Worm (Caenorhabditis elegans) whole organism, young adult: ENCODE data around the gene vha-3.
A peak's percentile ranks its signal among the peaks of the same experiment; 100 is the strongest.

Experiments used
- B0261.1 ChIP-seq: sonication (generic microtip); optimal IDR thresholded peaks from 2 replicates; lab custom pipeline; 2016; ENCODE audit warnings: mild to moderate bottlenecking, missing genetic modification characterization, moderate library complexity, missing compliant biosample characterization
- C06A6.2 ChIP-seq: fragments of 200-800 bp; sonication (Bioruptor generic); conservative IDR thresholded peaks from 2 replicates; pipeline ENCODE4 v1.3.6; 2022; ENCODE audit warnings: missing genetic modification characterization, missing compliant biosample characterization
- D2030.7 ChIP-seq: fragments of 200-800 bp; sonication (Bioruptor generic); IDR thresholded peaks from 2 replicates; pipeline ENCODE4 v1.3.6; 2022; ENCODE audit warnings: missing genetic modification reagents, missing genetic modification characterization, missing compliant biosample characterization
- F10E7.11 ChIP-seq: sonication (generic microtip); optimal IDR thresholded peaks from 2 replicates; lab custom pipeline; 2017; ENCODE audit warnings: mild to moderate bottlenecking, missing genetic modification characterization, moderate library complexity, missing compliant biosample characterization
- F22D6.2 ChIP-seq: sonication (generic microtip); optimal IDR thresholded peaks from 2 replicates; lab custom pipeline; 2016; ENCODE audit warnings: mild to moderate bottlenecking, missing genetic modification characterization, missing compliant biosample characterization
- F33H1.4 ChIP-seq: fragments of 200-800 bp; sonication (Bioruptor generic); IDR thresholded peaks from 2 replicates; pipeline ENCODE4 v1.3.6; 2022; ENCODE audit warnings: missing genetic modification reagents, missing genetic modification characterization, missing compliant biosample characterization
- F39B2.1 ChIP-seq: fragments of 200-800 bp; sonication (Bioruptor generic); IDR thresholded peaks from 2 replicates; pipeline ENCODE4 v1.3.6; 2022; ENCODE audit warnings: missing genetic modification reagents, missing genetic modification characterization, missing compliant biosample characterization
- F49E8.2 ChIP-seq: sonication (generic microtip); optimal IDR thresholded peaks from 3 replicates; lab custom pipeline; 2017; ENCODE audit warnings: missing genetic modification characterization, mild to moderate bottlenecking, missing compliant biosample characterization, antibody characterized with exemption, moderate library complexity; ENCODE audit not compliant: insufficient read depth
- F57A8.1 ChIP-seq: fragments of 200-800 bp; sonication (Bioruptor generic); optimal IDR thresholded peaks from 2 replicates; lab custom pipeline; 2018; ENCODE audit warnings: mild to moderate bottlenecking, missing genetic modification characterization, moderate library complexity, missing compliant biosample characterization
- K11D2.4 ChIP-seq: fragments of 200-800 bp; sonication (Bioruptor generic); IDR thresholded peaks from 2 replicates; pipeline ENCODE4 v1.3.6; 2022; ENCODE audit warnings: missing genetic modification reagents, missing genetic modification characterization, missing compliant biosample characterization
- akir-1 ChIP-seq: fragments of 200-800 bp; sonication (Bioruptor generic); optimal IDR thresholded peaks from 2 replicates; lab custom pipeline; 2018; ENCODE audit warnings: mild to moderate bottlenecking, missing genetic modification characterization, moderate library complexity, missing compliant biosample characterization
- atf-7 ChIP-seq: sonication (generic microtip); optimal IDR thresholded peaks from 2 replicates; lab custom pipeline; 2017; ENCODE audit warnings: mild to moderate bottlenecking, missing genetic modification characterization, missing compliant biosample characterization
- ccch-3 ChIP-seq: fragments of 200-800 bp; sonication (Bioruptor generic); optimal IDR thresholded peaks from 2 replicates; lab custom pipeline; 2018; ENCODE audit warnings: mild to moderate bottlenecking, missing genetic modification characterization, missing compliant biosample characterization
- ceh-100 ChIP-seq: fragments of 200-800 bp; sonication (Bioruptor generic); IDR thresholded peaks from 2 replicates; pipeline ENCODE4 v1.3.6; 2022; ENCODE audit warnings: missing genetic modification reagents, missing genetic modification characterization, missing compliant biosample characterization
- ceh-79 ChIP-seq: sonication (generic microtip); optimal IDR thresholded peaks from 2 replicates; lab custom pipeline; 2017; ENCODE audit warnings: mild to moderate bottlenecking, missing genetic modification characterization, missing compliant biosample characterization
- die-1 ChIP-seq: sonication (generic microtip); optimal IDR thresholded peaks from 2 replicates; lab custom pipeline; 2016; ENCODE audit warnings: missing genotype, mild to moderate bottlenecking, missing genetic modification characterization, missing compliant biosample characterization
- dox-1 ChIP-seq: fragments of 200-800 bp; sonication (Bioruptor generic); IDR thresholded peaks from 2 replicates; pipeline ENCODE4 v1.3.6; 2022; ENCODE audit warnings: missing genetic modification reagents, missing genetic modification characterization, missing compliant biosample characterization
- egl-18 ChIP-seq: fragments of 200-800 bp; sonication (Bioruptor generic); IDR thresholded peaks from 2 replicates; pipeline ENCODE4 v1.3.6; 2022; ENCODE audit warnings: missing genetic modification reagents, missing genetic modification characterization, missing compliant biosample characterization
- egl-44 ChIP-seq: fragments of 200-800 bp; sonication (Bioruptor generic); IDR thresholded peaks from 2 replicates; pipeline ENCODE4 v1.3.6; 2022; ENCODE audit warnings: missing genetic modification reagents, missing genetic modification characterization, missing compliant biosample characterization
- ets-4 ChIP-seq: fragments of 200-800 bp; sonication (Bioruptor generic); optimal IDR thresholded peaks from 2 replicates; lab custom pipeline; 2018; ENCODE audit warnings: mild to moderate bottlenecking, missing genetic modification characterization, missing compliant biosample characterization
- gei-17 ChIP-seq: fragments of 200-800 bp; sonication (Bioruptor generic); optimal IDR thresholded peaks from 2 replicates; lab custom pipeline; 2018; ENCODE audit warnings: mild to moderate bottlenecking, missing genetic modification characterization, missing compliant biosample characterization
- him-1 ChIP-seq: sonication (generic microtip); optimal IDR thresholded peaks from 2 replicates; lab custom pipeline; 2016; ENCODE audit warnings: missing genotype, missing genetic modification reagents, missing genetic modification characterization, missing compliant biosample characterization
- hlh-26 ChIP-seq: fragments of 200-800 bp; sonication (Bioruptor generic); conservative IDR thresholded peaks from 2 replicates; pipeline ENCODE4 v1.3.6; 2022; ENCODE audit warnings: missing genetic modification reagents, missing genetic modification characterization, missing compliant biosample characterization
- hrde-1 ChIP-seq: sonication (generic microtip); optimal IDR thresholded peaks from 2 replicates; lab custom pipeline; 2016; ENCODE audit warnings: missing genetic modification characterization, mild to moderate bottlenecking, missing compliant biosample characterization, moderate library complexity, missing genotype, missing genetic modification reagents, borderline replicate concordance
- hsf-1 ChIP-seq: fragments of 200-800 bp; sonication (Bioruptor generic); IDR thresholded peaks from 2 replicates; pipeline ENCODE4 v1.3.6; 2022; ENCODE audit warnings: missing genetic modification reagents, missing genetic modification characterization, missing compliant biosample characterization
- lag-1 ChIP-seq: fragments of 200-800 bp; sonication (Bioruptor generic); IDR thresholded peaks from 2 replicates; pipeline ENCODE4 v1.3.6; 2022; ENCODE audit warnings: missing genetic modification reagents, missing genetic modification characterization, missing compliant biosample characterization
- let-526 ChIP-seq: fragments of 200-800 bp; sonication (Bioruptor generic); IDR thresholded peaks from 2 replicates; pipeline ENCODE4 v1.3.6; 2022; ENCODE audit warnings: missing genetic modification reagents, missing genetic modification characterization, missing compliant biosample characterization
- lir-1 ChIP-seq: fragments of 200-800 bp; sonication (Bioruptor generic); conservative IDR thresholded peaks from 2 replicates; pipeline ENCODE4 v1.3.6; 2022; ENCODE audit warnings: missing genetic modification reagents, missing genetic modification characterization, missing compliant biosample characterization
- lsy-27 ChIP-seq: sonication (generic microtip); optimal IDR thresholded peaks from 2 replicates; lab custom pipeline; 2017; ENCODE audit warnings: missing genetic modification characterization, mild to moderate bottlenecking, missing compliant biosample characterization, antibody characterized with exemption, missing genotype, borderline replicate concordance; ENCODE audit not compliant: insufficient read depth
- madf-10 ChIP-seq: sonication (generic microtip); optimal IDR thresholded peaks from 2 replicates; lab custom pipeline; 2016; ENCODE audit warnings: mild to moderate bottlenecking, missing genetic modification characterization, missing compliant biosample characterization
- nfya-2 ChIP-seq: fragments of 200-800 bp; sonication (Bioruptor generic); IDR thresholded peaks from 2 replicates; pipeline ENCODE4 v1.3.6; 2022; ENCODE audit warnings: missing genetic modification reagents, missing genetic modification characterization, missing compliant biosample characterization
- nfyb-1 ChIP-seq: fragments of 200-800 bp; sonication (Bioruptor generic); IDR thresholded peaks from 2 replicates; pipeline ENCODE4 v1.3.6; 2022; ENCODE audit warnings: missing genetic modification reagents, missing genetic modification characterization, missing compliant biosample characterization
- nhr-179 ChIP-seq: sonication (generic microtip); optimal IDR thresholded peaks from 2 replicates; lab custom pipeline; 2016; ENCODE audit warnings: mild to moderate bottlenecking, missing genetic modification characterization, missing compliant biosample characterization
- nhr-27 ChIP-seq: fragments of 200-800 bp; sonication (Bioruptor generic); optimal IDR thresholded peaks from 2 replicates; lab custom pipeline; 2018; ENCODE audit warnings: mild to moderate bottlenecking, missing genetic modification characterization, moderate library complexity, missing compliant biosample characterization
- nhr-80 ChIP-seq: sonication (generic microtip); optimal IDR thresholded peaks from 2 replicates; lab custom pipeline; 2016; ENCODE audit warnings: missing genetic modification characterization, missing compliant biosample characterization
- snpc-1.1 ChIP-seq: sonication (generic microtip); optimal IDR thresholded peaks from 2 replicates; lab custom pipeline; 2017; ENCODE audit warnings: missing genetic modification characterization, mild to moderate bottlenecking, missing compliant biosample characterization, antibody characterized with exemption, moderate library complexity, missing genotype, missing genetic modification reagents; ENCODE audit not compliant: insufficient read depth
- snpc-1.3 ChIP-seq: sonication (generic microtip); optimal IDR thresholded peaks from 2 replicates; lab custom pipeline; 2017; ENCODE audit warnings: missing genetic modification characterization, mild to moderate bottlenecking, missing compliant biosample characterization, antibody characterized with exemption, moderate library complexity, missing genotype, missing genetic modification reagents; ENCODE audit not compliant: insufficient read depth
- snpc-4 ChIP-seq, 5 experiments: fragments of 150-350 bp in 1 of 5; sonication (generic microtip) in 4 of 5; optimal IDR thresholded peaks; 2 replicates each; lab custom pipeline; 2014 to 2018; ENCODE audit warnings: missing genetic modification characterization in 5 of 5, missing biosample characterization in 3 of 5, antibody characterized with exemption in 2 of 5, mild to moderate bottlenecking in 2 of 5, missing compliant biosample characterization in 2 of 5, missing genotype in 2 of 5, moderate library complexity in 2 of 5, missing genetic modification reagents in 1 of 5
- tlf-1 ChIP-seq: fragments of 200-800 bp; sonication (Bioruptor generic); optimal IDR thresholded peaks from 2 replicates; lab custom pipeline; 2018; ENCODE audit warnings: mild to moderate bottlenecking, missing genetic modification characterization, missing compliant biosample characterization
- unc-62 ChIP-seq: fragments of 150-350 bp; optimal IDR thresholded peaks from 2 replicates; lab custom pipeline; 2014; ENCODE audit warnings: missing biosample characterization, missing genetic modification reagents, missing genetic modification characterization
- xnd-1 ChIP-seq: sonication (generic microtip); optimal IDR thresholded peaks from 2 replicates; lab custom pipeline; 2016; ENCODE audit warnings: missing genotype, missing genetic modification reagents, missing genetic modification characterization, missing compliant biosample characterization
- zfh-2 ChIP-seq: fragments of 200-800 bp; sonication (Bioruptor generic); conservative IDR thresholded peaks from 2 replicates; pipeline ENCODE4 v1.3.6; 2022; ENCODE audit warnings: missing genetic modification reagents, missing genetic modification characterization, missing compliant biosample characterization
- ztf-3 ChIP-seq: fragments of 200-800 bp; sonication (Bioruptor generic); optimal IDR thresholded peaks from 2 replicates; lab custom pipeline; 2018; ENCODE audit warnings: mild to moderate bottlenecking, missing genetic modification characterization, missing compliant biosample characterization
- ztf-6 ChIP-seq: fragments of 200-800 bp; sonication (Bioruptor generic); IDR thresholded peaks from 2 replicates; pipeline ENCODE4 v1.3.6; 2022; ENCODE audit warnings: missing genetic modification reagents, missing genetic modification characterization, missing compliant biosample characterization

vha-3 gene

ce11 chrIV:2292119-2292518, 23.6 kb downstream of the vha-3 start (continued):
- TF ChIP-seq D2030.7 (no peak), F22D6.2 (tag; lab: Kevin White, UChicago) (no peak)
- TF ChIP-seq, all 124 proteins: peak for 0

DNA sequence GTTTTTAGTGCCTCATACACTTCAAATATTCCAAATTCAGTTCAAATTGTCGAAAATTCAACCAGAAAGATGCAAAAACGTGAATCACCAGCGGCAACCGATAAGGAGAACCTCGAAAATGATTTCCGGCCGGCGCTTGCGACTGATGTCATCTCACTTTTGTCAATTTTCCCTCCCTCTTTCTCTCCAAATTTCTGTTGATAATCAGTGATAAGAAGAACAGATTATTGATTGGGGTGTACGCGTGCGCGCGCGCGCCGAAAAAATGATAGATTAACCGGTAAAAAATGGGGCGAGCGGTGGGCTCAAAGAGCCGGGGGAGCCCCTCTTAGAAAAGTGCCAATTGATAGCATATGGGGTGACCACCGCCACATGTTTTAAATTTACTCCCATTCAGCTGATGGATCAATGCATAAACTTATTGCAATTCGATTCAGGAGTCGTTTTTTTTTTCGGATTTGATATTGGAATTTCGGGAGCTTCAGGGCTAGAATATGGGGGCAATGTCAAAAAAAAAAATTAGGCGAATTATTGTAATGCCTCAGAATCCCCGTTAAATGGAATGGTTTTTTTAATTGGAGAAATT, 31.2 kb downstream of the vha-3 start:
- TF ChIP-seq F10E7.11 (tag; lab: Kevin White, UChicago) (no peak), F22D6.2 (tag; lab: Kevin White, UChicago) (no peak), B0261.1 (tag; lab: Kevin White, UChicago) (no peak), xnd-1 (no peak), tlf-1 (GFP tag; lab: Kevin White, UChicago) (no peak), zfh-2 (GFP tag; lab: Robert Waterston, UW) (0 out of 2 replicates have a peak, but pooled peaks have one; percentile 53), snpc-1.3 (tag; lab: Kevin White, UChicago) (no peak), hsf-1 (GFP tag; lab: Robert Waterston, UW) (no peak), nhr-80 (peak; percentile 82), lag-1 (GFP tag; lab: Robert Waterston, UW) (no peak), nfyb-1 (GFP tag; lab: Robert Waterston, UW) (0 out of 2 replicates have a peak, but pooled peaks have one; percentile 25), ztf-3 (GFP tag; lab: Kevin White, UChicago) (no peak), egl-18 (no peak), let-526 (no peak), nhr-179 (no peak), ets-4 (GFP tag; lab: Kevin White, UChicago) (peak; percentile 12), die-1 (tag; lab: Kevin White, UChicago) (no peak), F49E8.2 (tag; lab: Kevin White, UChicago) (no peak), lsy-27 (tag; lab: Kevin White, UChicago) (no peak), akir-1 (GFP tag; lab: Kevin White, UChicago) (no peak), egl-44 (GFP tag; lab: Robert Waterston, UW) (no peak), F39B2.1 (GFP tag; lab: Robert Waterston, UW) (no peak), gei-17 (no peak), dox-1 (peak; percentile 73), F57A8.1 (GFP tag; lab: Kevin White, UChicago) (no peak), C06A6.2 (GFP tag; lab: Robert Waterston, UW) (no peak), K11D2.4 (GFP tag; lab: Robert Waterston, UW) (no peak), madf-10 (tag; lab: Kevin White, UChicago) (no peak)

ce11 chrIV:2281353-2281976, 34.3 kb downstream of the vha-3 start:
- 0 out of 2 replicates have a peak, but pooled peaks have one; percentile 26 for TF ChIP-seq F33H1.4
- no peak for TF ChIP-seq lir-1 (GFP tag; lab: Robert Waterston, UW)
- TF ChIP-seq die-1 (tag; lab: Kevin White, UChicago): no peak
- no peak for TF ChIP-seq hlh-26 (GFP tag; lab: Robert Waterston, UW)
- peak; percentile 17 for TF ChIP-seq atf-7 (tag; lab: Kevin White, UChicago)
- no peak for TF ChIP-seq F57A8.1 (GFP tag; lab: Kevin White, UChicago)
- TF ChIP-seq nhr-27 (tag; lab: Kevin White, UChicago): no peak
- TF ChIP-seq snpc-4 (GFP tag; optimal IDR thresholded peaks at IDR 0.05; lab: Kevin White, UChicago): no peak
- TF ChIP-seq snpc-4 (tag; optimal IDR thresholded peaks at IDR 0.05; lab: Kevin White, UChicago): no peak
- no peak for TF ChIP-seq him-1 (tag; lab: Kevin White, UChicago)
- TF ChIP-seq ztf-6 (GFP tag; lab: Robert Waterston, UW): no peak
- no peak for TF ChIP-seq snpc-1.1 (tag; lab: Kevin White, UChicago)
- TF ChIP-seq nfya-2 (GFP tag; lab: Robert Waterston, UW): no peak
- no peak for TF ChIP-seq ccch-3
- TF ChIP-seq hrde-1 (tag; lab: Kevin White, UChicago): no peak
- TF ChIP-seq ceh-100: no peak
- no peak for TF ChIP-seq ceh-79 (tag; lab: Kevin White, UChicago)
- TF ChIP-seq unc-62 (GFP tag; lab: Kevin White, UChicago): no peak
